Worm (Caenorhabditis elegans): Measurements from ENCODE around the gene F54D5.4.

DNA sequence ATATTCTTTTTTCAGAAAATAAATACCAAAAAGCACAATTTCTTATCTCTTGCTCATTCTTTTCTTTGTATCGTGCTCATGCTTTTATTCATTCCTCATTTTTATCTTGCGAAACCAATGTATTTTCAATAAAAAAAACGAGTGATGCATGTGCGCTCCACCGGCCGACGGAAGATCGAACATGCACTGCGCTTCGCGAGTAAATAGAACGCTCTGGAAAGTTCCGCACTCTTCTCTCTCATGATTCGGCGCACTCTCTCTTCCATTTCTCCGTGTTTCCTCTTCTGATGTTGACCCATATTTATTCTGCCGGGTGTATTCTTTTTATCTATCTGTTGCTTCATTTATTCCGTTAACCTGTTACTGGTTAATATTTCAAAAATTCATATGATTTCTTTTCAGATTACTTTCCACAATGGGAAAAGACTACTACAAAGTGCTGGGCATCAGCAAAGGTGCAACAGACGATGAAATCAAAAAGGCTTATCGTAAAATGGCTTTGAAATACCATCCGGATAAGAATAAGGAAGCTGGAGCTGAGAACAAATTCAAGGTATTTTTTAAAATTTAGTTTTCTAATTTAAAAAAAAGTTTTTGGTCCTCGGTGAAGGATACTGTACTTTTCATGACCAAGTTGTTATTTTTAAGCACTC is 24.2 kb upstream of the F54D5.4 start, which contains the start of gene dnj-13:
- peak; percentile 68 for TF ChIP-seq skn-1 (tag; optimal IDR thresholded peaks at IDR 0.05)
- TF ChIP-seq nhr-25 (tag; optimal IDR thresholded peaks at IDR 0.05), result peak; percentile 91
- TF ChIP-seq nhr-11 (tag; optimal IDR thresholded peaks at IDR 0.05), result peak; percentile 49
- peak; percentile 54 for TF ChIP-seq mdl-1 (tag; optimal IDR thresholded peaks at IDR 0.05)
- peak; percentile 55 for TF ChIP-seq fos-1 (tag; optimal IDR thresholded peaks at IDR 0.05)
- TF ChIP-seq elt-3 (tag; optimal IDR thresholded peaks at IDR 0.05), result no peak
- TF ChIP-seq nhr-12 (tag; optimal IDR thresholded peaks at IDR 0.05), result no peak
- TF ChIP-seq ama-1 (optimal IDR thresholded peaks at IDR 0.05), result peak; percentile 87
- peak; percentile 83 for TF ChIP-seq elt-2 (tag; optimal IDR thresholded peaks at IDR 0.05)
- TF ChIP-seq tbx-2 (tag; optimal IDR thresholded peaks at IDR 0.05), result peak; percentile 84
- TF ChIP-seq nhr-23 (tag; optimal IDR thresholded peaks at IDR 0.05), result peak; percentile 98
- TF ChIP-seq ztf-4 (tag; optimal IDR thresholded peaks at IDR 0.05), result peak; percentile 72
- peak; percentile 92 for TF ChIP-seq lin-15B (tag; optimal IDR thresholded peaks at IDR 0.05)
- no peak for TF ChIP-seq unc-39 (tag; optimal IDR thresholded peaks at IDR 0.05)
